Worm (Caenorhabditis elegans): ENCODE results near the gene F55H2.7.
A peak's percentile ranks its signal among the peaks of the same experiment; 100 is the strongest.

Gene F55H2.7

ce11 chrIII:9507799-9508198 is 8.2 kb downstream of the F55H2.7 start, which contains the start of gene vha-14 (continued):
- no peak for TF ChIP-seq nhr-77 (tag; optimal IDR thresholded peaks at IDR 0.05)
- TF ChIP-seq elt-3 (tag; optimal IDR thresholded peaks at IDR 0.05), result no peak
- TF ChIP-seq unc-62 (GFP tag; optimal IDR thresholded peaks at IDR 0.05), result no peak
- TF ChIP-seq lsy-2 (tag; optimal IDR thresholded peaks at IDR 0.05), result peak in 1 of 2 experiments; percentile 71
- peak; percentile 20 for TF ChIP-seq ama-1 (optimal IDR thresholded peaks at IDR 0.05)
- TF ChIP-seq nhr-23 (tag; optimal IDR thresholded peaks at IDR 0.05), result no peak
- no peak for TF ChIP-seq blmp-1 (tag; optimal IDR thresholded peaks at IDR 0.05; ENCODE audit: insufficient read depth)
- no peak for TF ChIP-seq mbf-1 (tag; optimal IDR thresholded peaks at IDR 0.05)
- TF ChIP-seq crh-2 (tag; optimal IDR thresholded peaks at IDR 0.05), result peak; percentile 87
- TF ChIP-seq nhr-11 (tag; optimal IDR thresholded peaks at IDR 0.05), result no peak
- TF ChIP-seq nhr-237 (tag; optimal IDR thresholded peaks at IDR 0.05), result no peak
- no peak for TF ChIP-seq elt-1 (tag; optimal IDR thresholded peaks at IDR 0.05)
- TF ChIP-seq lin-11 (tag; optimal IDR thresholded peaks at IDR 0.05), result no peak
- TF ChIP-seq aly-2 (tag; optimal IDR thresholded peaks at IDR 0.05), result no peak
- TF ChIP-seq egl-27 (tag; optimal IDR thresholded peaks at IDR 0.05), result no peak

ce11 chrIII:9504347-9504746 is 11.7 kb downstream of the F55H2.7 start:
- no peak for TF ChIP-seq ZK546.5 (tag; optimal IDR thresholded peaks at IDR 0.05)
- TF ChIP-seq nhr-10 (tag; optimal IDR thresholded peaks at IDR 0.05), result no peak
- no peak for TF ChIP-seq dmd-4 (tag; optimal IDR thresholded peaks at IDR 0.05)
- no peak for TF ChIP-seq nhr-237 (tag; optimal IDR thresholded peaks at IDR 0.05)
- TF ChIP-seq crh-2 (tag; optimal IDR thresholded peaks at IDR 0.05), result no peak
- no peak for TF ChIP-seq nhr-23 (tag; optimal IDR thresholded peaks at IDR 0.05)
- TF ChIP-seq sma-9 (GFP tag; optimal IDR thresholded peaks at IDR 0.05), result no peak
- no peak for TF ChIP-seq sma-9 (tag; optimal IDR thresholded peaks at IDR 0.05)
- no peak for TF ChIP-seq gmeb-1 (tag; optimal IDR thresholded peaks at IDR 0.05)
- TF ChIP-seq mbf-1 (tag; optimal IDR thresholded peaks at IDR 0.05), result no peak
- TF ChIP-seq elt-3 (tag; optimal IDR thresholded peaks at IDR 0.05), result no peak

ce11 chrIII:9502155-9502714 is 13.8 kb downstream of the F55H2.7 start:
- TF ChIP-seq lin-11 (tag; optimal IDR thresholded peaks at IDR 0.05) (no peak), skn-1 (tag; optimal IDR thresholded peaks at IDR 0.05) (no peak), zag-1 (tag; optimal IDR thresholded peaks at IDR 0.05) (no peak), sma-9 (GFP tag; optimal IDR thresholded peaks at IDR 0.05) (peak; percentile 37), sma-9 (tag; optimal IDR thresholded peaks at IDR 0.05) (no peak), sma-3 (GFP tag; optimal IDR thresholded peaks at IDR 0.05) (peak; percentile 58), nhr-21 (tag; optimal IDR thresholded peaks at IDR 0.05) (peak; percentile 5), fos-1 (tag; optimal IDR thresholded peaks at IDR 0.05) (peak; percentile 71), R02D3.7 (tag; optimal IDR thresholded peaks at IDR 0.05) (no peak), egl-27 (tag; optimal IDR thresholded peaks at IDR 0.05) (no peak), ztf-4 (tag; optimal IDR thresholded peaks at IDR 0.05) (no peak), lsy-2 (tag; optimal IDR thresholded peaks at IDR 0.05) (peak in 1 of 2 experiments; percentile 35), aly-2 (tag; optimal IDR thresholded peaks at IDR 0.05) (no peak), lin-39 (tag; optimal IDR thresholded peaks at IDR 0.05) (no peak), ceh-16 (tag; optimal IDR thresholded peaks at IDR 0.05) (no peak), ZK546.5 (tag; optimal IDR thresholded peaks at IDR 0.05) (no peak)

- TF ChIP-seq C34F6.9 (tag; optimal IDR thresholded peaks at IDR 0.05) (peak; percentile 20), lsy-2 (tag; optimal IDR thresholded peaks at IDR 0.05) (peak in 1 of 2 experiments; percentile 23), peb-1 (tag; optimal IDR thresholded peaks at IDR 0.05) (no peak)
Measured at ce11 chrIII:9501072-9501471, 15.0 kb downstream of the F55H2.7 start.

ce11 chrIII:9500267-9500666 is 15.8 kb downstream of the F55H2.7 start, which contains the start of gene sod-4:
TSS of gene sod-4 (minus strand) at chrIII:9500375.
- TF ChIP-seq sma-3 (GFP tag; optimal IDR thresholded peaks at IDR 0.05) (peak; percentile 47), mbf-1 (tag; optimal IDR thresholded peaks at IDR 0.05) (no peak), gmeb-1 (tag; optimal IDR thresholded peaks at IDR 0.05) (peak; percentile 57), lin-13 (GFP tag; optimal IDR thresholded peaks at IDR 0.05) (no peak), nhr-25 (tag; optimal IDR thresholded peaks at IDR 0.05) (peak; percentile 50), nhr-129 (tag; optimal IDR thresholded peaks at IDR 0.05) (peak; percentile 60), nhr-21 (tag; optimal IDR thresholded peaks at IDR 0.05) (no peak), ztf-4 (tag; optimal IDR thresholded peaks at IDR 0.05) (no peak), unc-55 (GFP tag; optimal IDR thresholded peaks at IDR 0.05) (no peak), peb-1 (tag; optimal IDR thresholded peaks at IDR 0.05) (no peak)

Data from whole organism, L2 larva.